Fruit fly (Drosophila melanogaster) whole organism, embryonic: ENCODE measurements around the gene CG32267.

ENCODE experiments used
- Ada2b ChIP-seq: fragments of 200-800 bp; sonication (Bioruptor generic); IDR thresholded peaks from 2 replicates; pipeline ENCODE4 v1.3.6; 2022; ENCODE audit warnings: missing biosample characterization, missing genetic modification characterization
- CG10366 ChIP-seq: fragments of 200-800 bp; sonication (Bioruptor generic); IDR thresholded peaks from 2 replicates; pipeline ENCODE4 v1.3.6; 2022; ENCODE audit warnings: missing biosample characterization, missing genetic modification characterization
- CG15011 ChIP-seq: fragments of 200-800 bp; sonication (Bioruptor generic); optimal IDR thresholded peaks from 3 replicates; lab custom pipeline; 2018; ENCODE audit warnings: missing biosample characterization, mild to moderate bottlenecking, missing genetic modification characterization
- CG15601 ChIP-seq: fragments of 200-800 bp; sonication (Bioruptor generic); optimal IDR thresholded peaks from 3 replicates; lab custom pipeline; 2019; ENCODE audit warnings: missing biosample characterization, mild to moderate bottlenecking, missing genetic modification characterization, moderate library complexity
- CG16815 ChIP-seq: fragments of 200-800 bp; sonication (Bioruptor generic); optimal IDR thresholded peaks from 3 replicates; lab custom pipeline; 2017; ENCODE audit warnings: missing biosample characterization, mild to moderate bottlenecking, missing genetic modification characterization
- CG17612 ChIP-seq: fragments of 200-800 bp; sonication (Bioruptor generic); IDR thresholded peaks from 2 replicates; pipeline ENCODE4 v1.3.6; 2022; ENCODE audit warnings: missing biosample characterization, missing genetic modification characterization
- CG17912 ChIP-seq: fragments of 200-800 bp; sonication (Bioruptor generic); optimal IDR thresholded peaks from 2 replicates; lab custom pipeline; 2018; ENCODE audit warnings: missing biosample characterization, mild to moderate bottlenecking, missing genetic modification characterization
- CG18262 ChIP-seq: fragments of 200-800 bp; optimal IDR thresholded peaks from 3 replicates; lab custom pipeline; 2019; ENCODE audit warnings: missing biosample characterization, mild to moderate bottlenecking, missing genetic modification characterization, moderate library complexity
- CG18599 ChIP-seq: fragments of 200-800 bp; sonication (Bioruptor generic); optimal IDR thresholded peaks from 3 replicates; lab custom pipeline; 2017; ENCODE audit warnings: missing biosample characterization, missing genetic modification characterization, mild to moderate bottlenecking, moderate library complexity, missing genetic modification reagents
- CG2712 ChIP-seq: fragments of 200-800 bp; optimal IDR thresholded peaks from 3 replicates; lab custom pipeline; 2019; ENCODE audit warnings: missing biosample characterization, mild to moderate bottlenecking, missing genetic modification characterization, moderate library complexity
- CG30020 ChIP-seq: fragments of 200-800 bp; optimal IDR thresholded peaks from 2 replicates; lab custom pipeline; 2019; ENCODE audit warnings: missing biosample characterization, mild to moderate bottlenecking, missing genetic modification characterization, moderate library complexity
- CG30403 ChIP-seq: fragments of 200-800 bp; sonication (Bioruptor generic); optimal IDR thresholded peaks from 3 replicates; lab custom pipeline; 2016; ENCODE audit warnings: missing biosample characterization, missing genetic modification characterization
- CG31224 ChIP-seq: fragments of 200-800 bp; sonication (Bioruptor generic); IDR thresholded peaks from 2 replicates; pipeline ENCODE4 v1.3.6; 2022; ENCODE audit warnings: missing biosample characterization, missing genetic modification characterization
- CG33213 ChIP-seq: fragments of 200-800 bp; sonication (Bioruptor generic); optimal IDR thresholded peaks from 3 replicates; lab custom pipeline; 2016; ENCODE audit warnings: missing biosample characterization, missing genetic modification characterization
- CG6254 ChIP-seq: fragments of 200-800 bp; sonication (Bioruptor generic); optimal IDR thresholded peaks from 3 replicates; lab custom pipeline; 2017; ENCODE audit warnings: mild to moderate bottlenecking, missing biosample characterization, missing genetic modification reagents, missing genetic modification characterization
- CG7372 ChIP-seq: fragments of 200-800 bp; sonication (Bioruptor generic); IDR thresholded peaks from 2 replicates; pipeline ENCODE4 v1.3.6; 2022; ENCODE audit warnings: missing biosample characterization, missing genetic modification characterization
- CG7963 ChIP-seq: fragments of 200-800 bp; sonication (Bioruptor generic); IDR thresholded peaks from 3 replicates; pipeline ENCODE4 v1.3.6; 2022; ENCODE audit warnings: missing biosample characterization, missing genetic modification characterization; ENCODE audit not compliant: partially characterized antibody
- D19B ChIP-seq: fragments of 200-800 bp; sonication (Bioruptor generic); optimal IDR thresholded peaks from 2 replicates; lab custom pipeline; 2017; ENCODE audit warnings: missing biosample characterization, mild to moderate bottlenecking, missing genetic modification characterization
- Deaf1 ChIP-seq: fragments of 200-800 bp; optimal IDR thresholded peaks from 3 replicates; lab custom pipeline; 2019; ENCODE audit warnings: missing biosample characterization, mild to moderate bottlenecking, missing genetic modification characterization, moderate library complexity
- Dek ChIP-seq: fragments of 200-800 bp; sonication (Bioruptor generic); optimal IDR thresholded peaks from 3 replicates; lab custom pipeline; 2019; ENCODE audit warnings: missing biosample characterization, mild to moderate bottlenecking, missing genetic modification characterization, moderate library complexity
- Mes4 ChIP-seq: fragments of 200-800 bp; sonication (Bioruptor generic); optimal IDR thresholded peaks from 2 replicates; lab custom pipeline; 2016; ENCODE audit warnings: missing biosample characterization, missing genetic modification characterization
- Myb ChIP-seq: fragments of 200-800 bp; sonication (Bioruptor generic); optimal IDR thresholded peaks from 2 replicates; lab custom pipeline; 2016; ENCODE audit warnings: missing biosample characterization, missing genetic modification characterization
- NC2α ChIP-seq: fragments of 200-800 bp; sonication (Bioruptor generic); optimal IDR thresholded peaks from 2 replicates; lab custom pipeline; 2016; ENCODE audit warnings: missing biosample characterization, missing genetic modification characterization
- Nf-YB ChIP-seq: fragments of 200-800 bp; sonication (Bioruptor generic); optimal IDR thresholded peaks from 3 replicates; lab custom pipeline; 2019; ENCODE audit warnings: missing biosample characterization, mild to moderate bottlenecking, missing genetic modification characterization, moderate library complexity
- Rx ChIP-seq: fragments of 200-800 bp; sonication (Bioruptor generic); IDR thresholded peaks from 2 replicates; pipeline ENCODE4 v1.3.6; 2022; ENCODE audit warnings: missing biosample characterization, missing genetic modification characterization
- Ssrp ChIP-seq: fragments of 200-800 bp; sonication (Bioruptor generic); optimal IDR thresholded peaks from 2 replicates; lab custom pipeline; 2018; ENCODE audit warnings: missing biosample characterization, mild to moderate bottlenecking, missing genetic modification characterization, moderate library complexity
- Vsx1 ChIP-seq: fragments of 200-800 bp; sonication (Bioruptor generic); optimal IDR thresholded peaks from 2 replicates; lab custom pipeline; 2017; ENCODE audit warnings: missing biosample characterization, mild to moderate bottlenecking, missing genetic modification characterization, missing genetic modification reagents
- bcd ChIP-seq: fragments of 200-800 bp; sonication (Bioruptor generic); optimal IDR thresholded peaks from 2 replicates; lab custom pipeline; 2017; ENCODE audit warnings: missing biosample characterization, mild to moderate bottlenecking, missing genetic modification characterization
- br ChIP-seq: fragments of >200 bp; optimal IDR thresholded peaks from 2 replicates; lab custom pipeline; 2017
- btn ChIP-seq: fragments of 200-800 bp; sonication (Bioruptor generic); optimal IDR thresholded peaks from 2 replicates; lab custom pipeline; 2016; ENCODE audit warnings: missing biosample characterization, missing genetic modification characterization
- cato ChIP-seq: fragments of 200-800 bp; sonication (Bioruptor generic); optimal IDR thresholded peaks from 2 replicates; lab custom pipeline; 2016; ENCODE audit warnings: missing biosample characterization, missing genetic modification characterization, borderline replicate concordance
- chn ChIP-seq: fragments of 200-800 bp; sonication (Bioruptor generic); optimal IDR thresholded peaks from 2 replicates; lab custom pipeline; 2016; ENCODE audit warnings: missing biosample characterization, missing genetic modification characterization
- corto ChIP-seq: fragments of 200-800 bp; sonication (Bioruptor generic); optimal IDR thresholded peaks from 2 replicates; lab custom pipeline; 2016; ENCODE audit warnings: missing biosample characterization, mild to moderate bottlenecking, missing genetic modification characterization, moderate library complexity
- cwo ChIP-seq: fragments of 200-800 bp; sonication (Bioruptor generic); optimal IDR thresholded peaks from 3 replicates; lab custom pipeline; 2017; ENCODE audit warnings: missing biosample characterization, missing genetic modification characterization, mild to moderate bottlenecking, moderate library complexity, missing genetic modification reagents
- dmrt11E ChIP-seq: fragments of 200-800 bp; sonication (Bioruptor generic); optimal IDR thresholded peaks from 3 replicates; lab custom pipeline; 2018; ENCODE audit warnings: missing biosample characterization, mild to moderate bottlenecking, missing genetic modification characterization, moderate library complexity
- dmrt99B ChIP-seq: fragments of 200-800 bp; sonication (Bioruptor generic); optimal IDR thresholded peaks from 2 replicates; lab custom pipeline; 2018; ENCODE audit warnings: missing biosample characterization, mild to moderate bottlenecking, missing genetic modification characterization, moderate library complexity
- dysf ChIP-seq: fragments of 200-800 bp; sonication (Bioruptor generic); IDR thresholded peaks from 3 replicates; pipeline ENCODE4 v1.3.6; 2022; ENCODE audit warnings: missing biosample characterization, missing genetic modification characterization
- gsb-n ChIP-seq: fragments of 200-800 bp; sonication (Bioruptor generic); optimal IDR thresholded peaks from 3 replicates; lab custom pipeline; 2018; ENCODE audit warnings: missing biosample characterization, mild to moderate bottlenecking, missing genetic modification characterization
- hb ChIP-seq: fragments of 200-800 bp; sonication (Bioruptor generic); IDR thresholded peaks from 3 replicates; pipeline ENCODE4 v1.3.6; 2022; ENCODE audit warnings: missing biosample characterization, missing genetic modification characterization; ENCODE audit not compliant: partially characterized antibody
- ken ChIP-seq: fragments of 200-800 bp; sonication (Bioruptor generic); IDR thresholded peaks from 3 replicates; pipeline ENCODE4 v1.3.6; 2022; ENCODE audit warnings: missing biosample characterization, missing genetic modification characterization
- odd ChIP-seq: fragments of 200-800 bp; sonication (Bioruptor generic); optimal IDR thresholded peaks from 2 replicates; lab custom pipeline; 2017; ENCODE audit warnings: missing biosample characterization, mild to moderate bottlenecking, missing genetic modification characterization
- org-1 ChIP-seq: fragments of 200-800 bp; sonication (Bioruptor generic); optimal IDR thresholded peaks from 2 replicates; lab custom pipeline; 2017; ENCODE audit warnings: missing biosample characterization, missing genetic modification characterization
- p53 ChIP-seq: fragments of 200-800 bp; sonication (Bioruptor generic); optimal IDR thresholded peaks from 2 replicates; lab custom pipeline; 2016; ENCODE audit warnings: missing biosample characterization, missing genetic modification characterization
- pho ChIP-seq: fragments of 200-800 bp; sonication (Bioruptor generic); optimal IDR thresholded peaks from 2 replicates; lab custom pipeline; 2016; ENCODE audit warnings: missing biosample characterization, missing genetic modification characterization
- repo ChIP-seq: fragments of 200-800 bp; sonication (Bioruptor generic); optimal IDR thresholded peaks from 2 replicates; lab custom pipeline; 2016; ENCODE audit warnings: missing biosample characterization, missing genetic modification characterization
- scrt ChIP-seq: fragments of 200-800 bp; sonication (Bioruptor generic); optimal IDR thresholded peaks from 2 replicates; lab custom pipeline; 2018; ENCODE audit warnings: missing biosample characterization, mild to moderate bottlenecking, missing genetic modification characterization, moderate library complexity
- stwl ChIP-seq: fragments of 200-800 bp; sonication (Bioruptor generic); optimal IDR thresholded peaks from 3 replicates; lab custom pipeline; 2018; ENCODE audit warnings: missing biosample characterization, mild to moderate bottlenecking, missing genetic modification characterization, moderate library complexity
- tap ChIP-seq: fragments of 200-800 bp; optimal IDR thresholded peaks from 3 replicates; lab custom pipeline; 2019; ENCODE audit warnings: missing biosample characterization, mild to moderate bottlenecking, missing genetic modification characterization, moderate library complexity
- vnd ChIP-seq: fragments of 200-800 bp; sonication (Bioruptor generic); IDR thresholded peaks from 3 replicates; pipeline ENCODE4 v1.3.6; 2022; ENCODE audit warnings: missing biosample characterization, missing genetic modification characterization; ENCODE audit not compliant: partially characterized antibody
- vvl ChIP-seq: fragments of 200-800 bp; sonication (Bioruptor generic); IDR thresholded peaks from 2 replicates; pipeline ENCODE4 v1.3.6; 2022; ENCODE audit warnings: missing biosample characterization, missing genetic modification characterization
- zfh1 ChIP-seq: fragments of 200-800 bp; sonication (Bioruptor generic); IDR thresholded peaks from 3 replicates; pipeline ENCODE4 v1.3.6; 2022; ENCODE audit warnings: missing biosample characterization, missing genetic modification characterization

The CG32267 gene

dm6 chr3L:3472786-3473185 is 873 bp upstream of the CG32267 start (continued):
- TF ChIP-seq CG15011 (GFP tag; lab: Kevin White, UChicago) (peak; percentile 44), ken (GFP tag; lab: Robert Waterston, UW) (peak; percentile 62; the same call in 2 of the 3 replicates), CG17912 (GFP tag; lab: Kevin White, UChicago) (no peak), br (lab: Kevin White, UChicago) (no peak), Mes4 (GFP tag; lab: Kevin White, UChicago) (peak; percentile 41), Myb (GFP tag; lab: Kevin White, UChicago) (peak; percentile 51), hb (GFP tag; lab: Robert Waterston, UW) (no peak), dysf (GFP tag; lab: Robert Waterston, UW) (peak; percentile 76), D19B (GFP tag; lab: Kevin White, UChicago) (peak; percentile 42), corto (GFP tag; lab: Kevin White, UChicago) (no peak), CG2712 (tag; lab: Kevin White, UChicago) (peak; percentile 54), CG18599 (GFP tag; lab: Kevin White, UChicago) (peak; percentile 97), Ssrp (peak; percentile 9), CG18262 (peak; percentile 52), CG10366 (GFP tag; lab: Robert Waterston, UW) (peak; percentile 63), CG17612 (peak; percentile 45; the same call in 1 of the 2 replicates), tap (tag; lab: Kevin White, UChicago) (peak; percentile 41), CG15601 (tag; lab: Kevin White, UChicago) (peak; percentile 28), Vsx1 (no peak), CG6254 (GFP tag; lab: Kevin White, UChicago) (peak; percentile 42), stwl (tag; lab: Kevin White, UChicago) (no peak), CG30020 (tag; lab: Kevin White, UChicago) (no peak), cato (no peak), CG31224 (GFP tag; lab: Robert Waterston, UW) (peak; percentile 62), Ada2b (GFP tag; lab: Robert Waterston, UW) (peak; percentile 79), cwo (peak; percentile 85), pho (GFP tag; lab: Kevin White, UChicago) (peak; percentile 68), chn (peak; percentile 26), Deaf1 (peak; percentile 28), CG7963 (GFP tag; lab: Robert Waterston, UW) (no peak), repo (GFP tag; lab: Kevin White, UChicago) (peak; percentile 22), gsb-n (tag; lab: Kevin White, UChicago) (peak; percentile 12), dmrt99B (tag; lab: Kevin White, UChicago) (peak; percentile 76), bcd (peak; percentile 50), p53 (GFP tag; lab: Kevin White, UChicago) (peak; percentile 35), vnd (GFP tag; lab: Robert Waterston, UW) (no peak), Nf-YB (GFP tag; lab: Kevin White, UChicago) (peak; percentile 32), btn (no peak), Rx (GFP tag; lab: Robert Waterston, UW) (peak; percentile 69), NC2α (GFP tag; lab: Kevin White, UChicago) (peak; percentile 47), CG7372 (GFP tag; lab: Robert Waterston, UW) (peak; percentile 61), org-1 (GFP tag; lab: Kevin White, UChicago) (peak; percentile 75), vvl (GFP tag; lab: Robert Waterston, UW) (peak; percentile 82), CG30403 (GFP tag; lab: Kevin White, UChicago) (peak; percentile 64), CG33213 (GFP tag; lab: Kevin White, UChicago) (peak; percentile 0), scrt (peak; percentile 79), Dek (tag; lab: Kevin White, UChicago) (peak; percentile 83), CG16815 (peak; percentile 3), odd (GFP tag; lab: Kevin White, UChicago) (peak; percentile 61), dmrt11E (tag; lab: Kevin White, UChicago) (peak; percentile 18), zfh1 (GFP tag; lab: Robert Waterston, UW) (peak; percentile 36; the same call in 1 of the 3 replicates)
